Worm (Caenorhabditis elegans) whole organism, L2 larva: ENCODE measurements around the gene B0361.14.

Experiments used
- C34F6.9 ChIP-seq: fragments of 150-350 bp; optimal IDR thresholded peaks from 2 replicates; lab custom pipeline; 2014; ENCODE audit warnings: missing biosample characterization, missing genetic modification characterization
- F13H6.1 ChIP-seq: sonication (generic microtip); optimal IDR thresholded peaks from 2 replicates; lab custom pipeline; 2016; ENCODE audit warnings: missing genetic modification characterization, missing compliant biosample characterization
- R02D3.7 ChIP-seq: fragments of 150-350 bp; optimal IDR thresholded peaks from 2 replicates; lab custom pipeline; 2014; ENCODE audit warnings: missing biosample characterization, missing genetic modification characterization
- Y55F3AM.14 ChIP-seq: fragments of 200-800 bp; sonication (Bioruptor generic); optimal IDR thresholded peaks from 2 replicates; lab custom pipeline; 2018; ENCODE audit warnings: mild to moderate bottlenecking, missing genetic modification characterization, missing compliant biosample characterization
- ZK546.5 ChIP-seq: sonication (generic microtip); optimal IDR thresholded peaks from 2 replicates; lab custom pipeline; 2017; ENCODE audit warnings: missing biosample characterization, missing genetic modification characterization
- alr-1 ChIP-seq: fragments of 150-350 bp; optimal IDR thresholded peaks from 2 replicates; lab custom pipeline; 2014; ENCODE audit warnings: missing biosample characterization, missing genetic modification characterization
- ama-1 ChIP-seq: fragments of 150-350 bp; optimal IDR thresholded peaks from 2 replicates; lab custom pipeline; 2018; ENCODE audit warnings: inconsistent platforms
- blmp-1 ChIP-seq: sonication (generic microtip); optimal IDR thresholded peaks from 2 replicates; lab custom pipeline; 2017; ENCODE audit warnings: missing genetic modification characterization, mild to moderate bottlenecking, missing compliant biosample characterization, antibody characterized with exemption, moderate library complexity; ENCODE audit not compliant: insufficient read depth
- ceh-16 ChIP-seq: fragments of 150-350 bp; optimal IDR thresholded peaks from 2 replicates; lab custom pipeline; 2014; ENCODE audit warnings: missing biosample characterization, missing genetic modification characterization
- ceh-82 ChIP-seq: fragments of 150-350 bp; optimal IDR thresholded peaks from 2 replicates; lab custom pipeline; 2014; ENCODE audit warnings: missing biosample characterization, missing genetic modification characterization
- crh-2 ChIP-seq: sonication (generic microtip); optimal IDR thresholded peaks from 2 replicates; lab custom pipeline; 2017; ENCODE audit warnings: missing biosample characterization, missing genetic modification characterization
- dmd-4 ChIP-seq: sonication (generic microtip); optimal IDR thresholded peaks from 2 replicates; lab custom pipeline; 2017; ENCODE audit warnings: missing biosample characterization, missing genetic modification characterization
- egl-27 ChIP-seq: sonication (generic microtip); optimal IDR thresholded peaks from 3 replicates; lab custom pipeline; 2017; ENCODE audit warnings: missing biosample characterization, missing genetic modification reagents, missing genetic modification characterization
- elt-1 ChIP-seq: fragments of 150-350 bp; optimal IDR thresholded peaks from 2 replicates; lab custom pipeline; 2014; ENCODE audit warnings: missing biosample characterization, missing genetic modification characterization
- elt-3 ChIP-seq: sonication (generic microtip); optimal IDR thresholded peaks from 2 replicates; lab custom pipeline; 2017; ENCODE audit warnings: missing biosample characterization, missing genetic modification characterization
- fos-1 ChIP-seq: fragments of 150-350 bp; optimal IDR thresholded peaks from 2 replicates; lab custom pipeline; 2014; ENCODE audit warnings: missing biosample characterization, missing genetic modification characterization
- gmeb-1 ChIP-seq: fragments of 150-350 bp; optimal IDR thresholded peaks from 2 replicates; lab custom pipeline; 2014; ENCODE audit warnings: missing biosample characterization, missing genetic modification characterization
- lin-11 ChIP-seq: fragments of 150-350 bp; sonication (generic microtip); optimal IDR thresholded peaks from 2 replicates; lab custom pipeline; 2014; ENCODE audit warnings: missing biosample characterization, missing genetic modification characterization, inconsistent platforms, mixed read lengths
- lin-13 ChIP-seq: fragments of 150-350 bp; optimal IDR thresholded peaks from 2 replicates; lab custom pipeline; 2014; ENCODE audit warnings: missing biosample characterization, missing genetic modification reagents, missing genetic modification characterization
- lin-39 ChIP-seq: fragments of 150-350 bp; optimal IDR thresholded peaks from 2 replicates; lab custom pipeline; 2014; ENCODE audit warnings: missing biosample characterization, missing genetic modification reagents, missing genetic modification characterization
- lsy-2 ChIP-seq, 2 experiments: fragments of 150-350 bp in 1 of 2; sonication (generic microtip) in 1 of 2; optimal IDR thresholded peaks; 2 replicates each; lab custom pipeline; 2014 to 2017; ENCODE audit warnings: missing biosample characterization in 2 of 2, missing genetic modification characterization in 2 of 2
- mbf-1 ChIP-seq: sonication (generic microtip); optimal IDR thresholded peaks from 2 replicates; lab custom pipeline; 2017; ENCODE audit warnings: missing biosample characterization, missing genetic modification characterization
- mdl-1 ChIP-seq, 2 experiments: fragments of 150-350 bp in 1 of 2; sonication (generic microtip) in 1 of 2; optimal IDR thresholded peaks; 2 replicates each; lab custom pipeline; 2017; ENCODE audit warnings: missing biosample characterization in 2 of 2, missing genetic modification characterization in 2 of 2
- nhr-11 ChIP-seq: fragments of 150-350 bp; optimal IDR thresholded peaks from 2 replicates; lab custom pipeline; 2014; ENCODE audit warnings: missing biosample characterization, missing genetic modification characterization
- nhr-12 ChIP-seq: fragments of 150-350 bp; optimal IDR thresholded peaks from 2 replicates; lab custom pipeline; 2014; ENCODE audit warnings: missing biosample characterization, missing genetic modification characterization
- nhr-129 ChIP-seq: fragments of 150-350 bp; optimal IDR thresholded peaks from 2 replicates; lab custom pipeline; 2014; ENCODE audit warnings: missing biosample characterization, missing genetic modification characterization
- nhr-21 ChIP-seq: fragments of 150-350 bp; optimal IDR thresholded peaks from 2 replicates; lab custom pipeline; 2014; ENCODE audit warnings: missing biosample characterization, missing genetic modification characterization
- nhr-23 ChIP-seq: fragments of 150-350 bp; optimal IDR thresholded peaks from 2 replicates; lab custom pipeline; 2014; ENCODE audit warnings: missing biosample characterization, missing genetic modification reagents, missing genetic modification characterization
- nhr-25 ChIP-seq: fragments of 150-350 bp; sonication (generic microtip); optimal IDR thresholded peaks from 3 replicates; lab custom pipeline; 2014; ENCODE audit warnings: missing biosample characterization, missing genetic modification characterization
- nhr-6 ChIP-seq: fragments of 150-350 bp; optimal IDR thresholded peaks from 2 replicates; lab custom pipeline; 2014; ENCODE audit warnings: missing biosample characterization, missing genetic modification characterization
- nhr-77 ChIP-seq: fragments of 150-350 bp; optimal IDR thresholded peaks from 2 replicates; lab custom pipeline; 2014; ENCODE audit warnings: missing biosample characterization, missing genetic modification characterization
- peb-1 ChIP-seq: fragments of 150-350 bp; optimal IDR thresholded peaks from 2 replicates; lab custom pipeline; 2014; ENCODE audit warnings: missing biosample characterization, missing genetic modification characterization
- sem-4 ChIP-seq: fragments of 150-350 bp; optimal IDR thresholded peaks from 2 replicates; lab custom pipeline; 2014; ENCODE audit warnings: missing biosample characterization, missing genetic modification reagents, missing genetic modification characterization
- skn-1 ChIP-seq: sonication (generic microtip); optimal IDR thresholded peaks from 2 replicates; lab custom pipeline; 2017; ENCODE audit warnings: missing biosample characterization, missing genetic modification characterization
- sma-3 ChIP-seq: sonication (generic microtip); optimal IDR thresholded peaks from 2 replicates; lab custom pipeline; 2016; ENCODE audit warnings: missing genetic modification reagents, missing genetic modification characterization, missing compliant biosample characterization
- sma-9 ChIP-seq, 2 experiments: fragments of 150-350 bp in 1 of 2; sonication (generic microtip) in 1 of 2; optimal IDR thresholded peaks; 2 replicates each; lab custom pipeline; 2014 to 2016; ENCODE audit warnings: missing genetic modification characterization in 2 of 2, mild to moderate bottlenecking in 1 of 2, missing biosample characterization in 1 of 2, missing compliant biosample characterization in 1 of 2, missing genetic modification reagents in 1 of 2, moderate library complexity in 1 of 2
- snpc-4 ChIP-seq: fragments of 150-350 bp; optimal IDR thresholded peaks from 2 replicates; lab custom pipeline; 2014; ENCODE audit warnings: missing biosample characterization, missing genetic modification characterization
- unc-39 ChIP-seq: fragments of 150-350 bp; optimal IDR thresholded peaks from 2 replicates; lab custom pipeline; 2014; ENCODE audit warnings: missing biosample characterization, missing genetic modification characterization
- unc-55 ChIP-seq: fragments of 150-350 bp; sonication (generic microtip); optimal IDR thresholded peaks from 3 replicates; lab custom pipeline; 2014; ENCODE audit warnings: missing biosample characterization, missing genetic modification reagents, missing genetic modification characterization
- unc-62 ChIP-seq: fragments of 150-350 bp; optimal IDR thresholded peaks from 2 replicates; lab custom pipeline; 2014; ENCODE audit warnings: missing biosample characterization, missing genetic modification reagents, missing genetic modification characterization
- zag-1 ChIP-seq: fragments of 150-350 bp; optimal IDR thresholded peaks from 2 replicates; lab custom pipeline; 2014; ENCODE audit warnings: missing biosample characterization, missing genetic modification characterization
- ztf-1 ChIP-seq: fragments of 200-800 bp; sonication (Bioruptor generic); conservative IDR thresholded peaks from 2 replicates; pipeline ENCODE4 v1.3.6; 2022; ENCODE audit warnings: missing genetic modification characterization, missing compliant biosample characterization
- ztf-11 ChIP-seq: sonication (generic microtip); optimal IDR thresholded peaks from 2 replicates; lab custom pipeline; 2017; ENCODE audit warnings: missing biosample characterization, missing genetic modification characterization
- ztf-4 ChIP-seq: fragments of 150-350 bp; optimal IDR thresholded peaks from 2 replicates; lab custom pipeline; 2014; ENCODE audit warnings: missing biosample characterization, missing genetic modification characterization

B0361.14 gene

DNA sequence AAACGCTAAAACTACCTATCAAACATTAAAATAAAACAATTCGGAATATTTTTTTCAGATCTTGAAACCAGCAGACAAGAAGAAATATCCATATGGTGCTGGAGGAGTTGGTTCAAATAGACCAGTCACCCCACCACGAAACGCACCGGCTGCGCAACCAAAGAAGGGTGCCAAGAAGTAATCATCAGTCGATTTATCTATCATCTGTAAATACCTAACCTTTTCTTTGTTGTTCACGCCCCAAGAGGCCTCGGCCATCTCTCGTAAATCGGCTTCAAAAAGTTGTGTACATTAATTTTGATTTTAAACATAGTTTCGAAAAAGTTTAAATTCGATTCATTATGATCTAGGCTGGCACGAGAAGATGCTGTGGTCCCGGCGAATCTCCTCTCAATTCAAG, 38.7 kb upstream of the B0361.14 start:
- TF ChIP-seq ztf-4 (tag; lab: Kevin White, UChicago) = no peak
- no peak for TF ChIP-seq unc-55 (GFP tag; lab: Kevin White, UChicago)
- no peak for TF ChIP-seq skn-1 (tag; lab: Kevin White, UChicago)
- no peak for TF ChIP-seq nhr-6 (tag; lab: Kevin White, UChicago)
- no peak for TF ChIP-seq nhr-77 (tag; lab: Kevin White, UChicago)
- no peak for TF ChIP-seq gmeb-1 (tag; lab: Kevin White, UChicago)
- TF ChIP-seq mbf-1 (tag; lab: Kevin White, UChicago) = no peak
- no peak for TF ChIP-seq alr-1
- TF ChIP-seq nhr-25 (tag; lab: Kevin White, UChicago) = no peak
- TF ChIP-seq crh-2 (tag; lab: Kevin White, UChicago) = no peak
- no peak for TF ChIP-seq fos-1
- TF ChIP-seq lin-39 (tag; lab: Kevin White, UChicago) = no peak
- TF ChIP-seq nhr-23 (tag; lab: Kevin White, UChicago) = no peak
- no peak for TF ChIP-seq ztf-11 (tag; lab: Kevin White, UChicago)
- TF ChIP-seq mdl-1 (tag; optimal IDR thresholded peaks at IDR 0.05; lab: Kevin White, UChicago) = no peak
- TF ChIP-seq nhr-21 (tag; lab: Kevin White, UChicago) = no peak
- TF ChIP-seq ceh-82 (tag; lab: Kevin White, UChicago) = no peak
- TF ChIP-seq, all 48 proteins: peak for 0

DNA sequence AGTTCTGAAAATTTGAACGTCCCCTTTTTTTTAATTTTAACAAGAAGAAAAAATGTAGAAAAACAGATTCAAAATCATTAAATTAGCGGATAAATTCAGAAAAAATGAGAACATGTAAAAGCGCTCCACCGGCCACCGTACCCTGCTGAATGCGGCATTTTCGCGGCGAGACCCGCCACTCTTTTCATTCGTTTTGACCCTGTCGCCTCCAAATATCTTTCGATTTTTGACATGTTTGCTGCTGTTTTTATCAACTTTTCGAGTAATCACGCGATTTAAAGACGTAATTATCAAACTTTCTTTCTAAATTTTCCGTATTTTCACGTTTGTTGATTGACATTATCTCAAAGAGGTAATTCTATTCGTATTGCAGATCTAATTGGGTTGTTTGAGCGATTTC, 36.9 kb upstream of the B0361.14 start, which contains the start of gene gsp-2:
TSS of gene gsp-2 (plus strand) at position 374 of the 400 bp plus-strand sequence.
- TF ChIP-seq mbf-1 (tag; lab: Kevin White, UChicago) (no peak), sem-4 (tag; lab: Kevin White, UChicago) (peak; percentile 51), Y55F3AM.14 (peak; percentile 43), C34F6.9 (tag; lab: Kevin White, UChicago) (peak; percentile 81), egl-27 (no peak), lin-13 (GFP tag; lab: Kevin White, UChicago) (peak; percentile 75), nhr-77 (tag; lab: Kevin White, UChicago) (no peak), nhr-23 (tag; lab: Kevin White, UChicago) (no peak), nhr-25 (tag; lab: Kevin White, UChicago) (peak; percentile 29), sma-3 (GFP tag; lab: Kevin White, UChicago) (peak; percentile 59), lin-39 (tag; lab: Kevin White, UChicago) (no peak), ZK546.5 (tag; lab: Kevin White, UChicago) (peak; percentile 86), ceh-16 (peak; percentile 42), blmp-1 (tag; lab: Kevin White, UChicago) (peak; percentile 22), fos-1 (peak; percentile 46), nhr-12 (tag; lab: Kevin White, UChicago) (no peak), ama-1 (peak; percentile 58), snpc-4 (peak; percentile 54), R02D3.7 (no peak), lsy-2 (tag; optimal IDR thresholded peaks at IDR 0.05; lab: Kevin White, UChicago) (peak; percentile 86 to 97), crh-2 (tag; lab: Kevin White, UChicago) (peak; percentile 77), mdl-1 (tag; optimal IDR thresholded peaks at IDR 0.05; lab: Kevin White, UChicago) (no peak), nhr-21 (tag; lab: Kevin White, UChicago) (peak; percentile 27), skn-1 (tag; lab: Kevin White, UChicago) (no peak), unc-55 (GFP tag; lab: Kevin White, UChicago) (peak; percentile 87), ztf-11 (tag; lab: Kevin White, UChicago) (no peak), F13H6.1 (peak; percentile 23), ztf-4 (tag; lab: Kevin White, UChicago) (no peak), lin-11 (tag; lab: Kevin White, UChicago) (peak; percentile 87), unc-39 (tag; lab: Kevin White, UChicago) (no peak), alr-1 (no peak), elt-1 (tag; lab: Kevin White, UChicago) (no peak), gmeb-1 (tag; lab: Kevin White, UChicago) (peak; percentile 71), elt-3 (tag; lab: Kevin White, UChicago) (no peak), nhr-129 (peak; percentile 77), sma-9 (GFP tag; optimal IDR thresholded peaks at IDR 0.05; lab: Kevin White, UChicago) (peak; percentile 33), sma-9 (tag; optimal IDR thresholded peaks at IDR 0.05; lab: Kevin White, UChicago) (no peak)

DNA sequence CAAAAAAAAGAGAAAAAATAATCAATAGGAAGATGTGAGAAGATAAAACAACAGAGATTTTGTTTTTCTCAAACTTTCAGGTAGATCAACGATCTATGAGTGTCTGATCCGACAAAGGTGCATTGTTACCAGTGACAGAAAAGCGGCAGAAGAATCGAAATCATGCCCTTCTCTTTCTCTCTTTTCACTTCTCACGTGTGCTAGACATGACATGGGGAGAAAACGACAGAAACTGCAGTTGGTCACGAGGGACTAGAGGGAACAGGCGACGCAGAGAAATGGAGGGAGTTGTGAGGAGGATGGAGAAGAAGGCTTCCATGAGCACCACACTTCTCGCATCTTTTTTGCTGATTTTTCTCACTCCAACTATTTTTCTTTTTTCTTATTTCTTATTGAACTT, 35.9 kb upstream of the B0361.14 start, which contains the start of gene F56C9.10:
TSS of gene F56C9.10 (minus strand) at position 97 of the 400 bp plus-strand sequence.
- no peak for TF ChIP-seq elt-1 (tag; lab: Kevin White, UChicago)
- peak; percentile 89 for TF ChIP-seq sma-9 (GFP tag; optimal IDR thresholded peaks at IDR 0.05; lab: Kevin White, UChicago)
- TF ChIP-seq sma-9 (tag; optimal IDR thresholded peaks at IDR 0.05; lab: Kevin White, UChicago) = no peak
- no peak for TF ChIP-seq ztf-11 (tag; lab: Kevin White, UChicago)
- TF ChIP-seq lin-39 (tag; lab: Kevin White, UChicago) = no peak
- peak; percentile 79 for TF ChIP-seq gmeb-1 (tag; lab: Kevin White, UChicago)
- peak; percentile 88 for TF ChIP-seq sma-3 (GFP tag; lab: Kevin White, UChicago)
- TF ChIP-seq dmd-4 = no peak
- peak; percentile 63 for TF ChIP-seq Y55F3AM.14
- peak; percentile 39 to 93 for TF ChIP-seq lsy-2 (tag; optimal IDR thresholded peaks at IDR 0.05; lab: Kevin White, UChicago)
- TF ChIP-seq ztf-4 (tag; lab: Kevin White, UChicago) = peak; percentile 92
- no peak for TF ChIP-seq alr-1
- TF ChIP-seq sem-4 (tag; lab: Kevin White, UChicago) = peak; percentile 83
- TF ChIP-seq nhr-11 = no peak
- TF ChIP-seq C34F6.9 (tag; lab: Kevin White, UChicago) = peak; percentile 98
- no peak for TF ChIP-seq unc-39 (tag; lab: Kevin White, UChicago)
- no peak for TF ChIP-seq ztf-1
- peak; percentile 54 for TF ChIP-seq nhr-6 (tag; lab: Kevin White, UChicago)
- peak; percentile 77 for TF ChIP-seq lin-11 (tag; lab: Kevin White, UChicago)
- TF ChIP-seq elt-3 (tag; lab: Kevin White, UChicago) = no peak
- TF ChIP-seq peb-1 (tag; lab: Kevin White, UChicago) = no peak
- TF ChIP-seq egl-27 = peak; percentile 63
- TF ChIP-seq zag-1 (tag; lab: Kevin White, UChicago) = peak; percentile 84
- no peak for TF ChIP-seq ceh-16
- peak; percentile 52 for TF ChIP-seq unc-62 (GFP tag; lab: Kevin White, UChicago)
- TF ChIP-seq R02D3.7 = no peak
- peak; percentile 99 for TF ChIP-seq blmp-1 (tag; lab: Kevin White, UChicago)
